Fruit fly (Drosophila melanogaster) Kc167 (cell line): ENCODE results near the gene CG13055.

Source experiments
- h ChIP-seq: fragments of >200 bp; optimal IDR thresholded peaks from 3 replicates; lab custom pipeline; 2018; ENCODE audit warnings: missing external identifiers
- psq ChIP-seq: fragments of >200 bp; optimal IDR thresholded peaks from 2 replicates; lab custom pipeline; 2017; ENCODE audit warnings: missing external identifiers

DNA sequence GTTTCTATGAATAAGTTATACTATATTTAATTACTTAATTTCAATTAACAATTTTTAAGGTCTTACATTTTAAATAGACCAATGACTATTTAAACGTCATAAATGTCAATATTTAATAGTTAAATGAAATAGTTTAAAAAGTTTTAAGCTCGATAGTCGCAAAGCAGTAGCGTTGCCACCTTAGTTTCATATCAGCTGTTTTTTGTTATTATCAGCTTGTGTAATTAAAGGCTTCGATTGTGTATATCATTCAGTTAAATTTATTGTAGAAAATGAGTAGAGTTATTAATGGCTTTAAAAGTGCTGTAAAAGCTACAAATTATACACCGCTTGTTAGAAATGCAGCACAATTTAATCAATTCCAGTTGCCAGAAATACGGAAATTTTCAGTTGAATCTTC is 19.2 kb downstream of the CG13055 start, which contains the start of gene Hsc20:
- TF ChIP-seq h (lab: Kevin White, UChicago) (no peak), psq (lab: Kevin White, UChicago) (no peak)
